Worm (Caenorhabditis elegans): ENCODE measurements around the gene glb-32.

Gene glb-32

ce11 chrV:5086919-5087404, 2.4 kb downstream of the glb-32 start, which contains the start of gene Y58A7A.5 (continued):
- TF ChIP-seq fkh-10 (GFP tag; optimal IDR thresholded peaks at IDR 0.05) (no peak), jun-1 (tag; optimal IDR thresholded peaks at IDR 0.05) (no peak), nhr-47 (tag; optimal IDR thresholded peaks at IDR 0.05) (peak; percentile 27), lsy-2 (tag; optimal IDR thresholded peaks at IDR 0.05) (peak in 1 of 2 experiments; percentile 58), unc-98 (GFP tag; IDR thresholded peaks at IDR 0.05) (no peak), efl-1 (optimal IDR thresholded peaks at IDR 0.05) (peak in 1 of 2 experiments; percentile 15), efl-1 (GFP tag; optimal IDR thresholded peaks at IDR 0.05 in 1 of 2) (no peak), mep-1 (tag; optimal IDR thresholded peaks at IDR 0.05) (peak; percentile 13), zag-1 (tag; optimal IDR thresholded peaks at IDR 0.05) (no peak), ceh-82 (tag; optimal IDR thresholded peaks at IDR 0.05) (peak in 2 of 3 experiments; percentile 25 to 33)

ce11 chrV:5084957-5085465, 4.3 kb downstream of the glb-32 start, which contains the start of gene Y58A7A.4:
Y58A7A.4 (minus strand) TSS chrV:5085007.
- no peak for TF ChIP-seq hlh-17 (GFP tag; optimal IDR thresholded peaks at IDR 0.05; ENCODE audit: borderline replicate concordance)
- TF ChIP-seq nhr-71 (tag; optimal IDR thresholded peaks at IDR 0.05), result no peak
- no peak for TF ChIP-seq sup-37 (GFP tag; optimal IDR thresholded peaks at IDR 0.05)
- no peak for TF ChIP-seq xbp-1 (tag; optimal IDR thresholded peaks at IDR 0.05)
- TF ChIP-seq C04F5.9 (tag; optimal IDR thresholded peaks at IDR 0.05), result no peak
- TF ChIP-seq skn-1 (tag; optimal IDR thresholded peaks at IDR 0.05), result peak; percentile 64
- no peak for TF ChIP-seq nhr-20 (tag; optimal IDR thresholded peaks at IDR 0.05)
- no peak for TF ChIP-seq dsc-1 (tag; optimal IDR thresholded peaks at IDR 0.05)
- TF ChIP-seq ztf-4 (tag; optimal IDR thresholded peaks at IDR 0.05), result no peak
- TF ChIP-seq grh-1 (GFP tag; IDR thresholded peaks at IDR 0.05), result no peak
- no peak for TF ChIP-seq nhr-76 (tag; optimal IDR thresholded peaks at IDR 0.05)
- TF ChIP-seq isw-1 (GFP tag; IDR thresholded peaks at IDR 0.05), result no peak
- no peak for TF ChIP-seq efl-1 (optimal IDR thresholded peaks at IDR 0.05)
- TF ChIP-seq efl-1 (GFP tag; optimal IDR thresholded peaks at IDR 0.05 in 1 of 2), result peak in 1 of 2 experiments; percentile 26
- TF ChIP-seq snpc-4 (tag; optimal IDR thresholded peaks at IDR 0.05), result no peak
- TF ChIP-seq lin-13 (GFP tag; optimal IDR thresholded peaks at IDR 0.05), result no peak
- TF ChIP-seq alr-1 (tag; optimal IDR thresholded peaks at IDR 0.05; ENCODE audit: borderline replicate concordance), result no peak
- no peak for TF ChIP-seq nhr-90 (tag; optimal IDR thresholded peaks at IDR 0.05; ENCODE audit: poor library complexity)
- TF ChIP-seq lsy-2 (tag; optimal IDR thresholded peaks at IDR 0.05), result peak in 1 of 2 experiments; percentile 30
- no peak for TF ChIP-seq ceh-82 (tag; optimal IDR thresholded peaks at IDR 0.05)

ce11 chrV:5080853-5081338, 8.5 kb downstream of the glb-32 start, which contains the start of gene Y58A7A.3:
Y58A7A.3 (minus strand) TSS chrV:5080903.
- peak; percentile 51 for TF ChIP-seq nhr-90 (tag; optimal IDR thresholded peaks at IDR 0.05; ENCODE audit: poor library complexity)
- TF ChIP-seq F16B12.6 (tag; optimal IDR thresholded peaks at IDR 0.05), result peak; percentile 20
- TF ChIP-seq aly-2 (tag; optimal IDR thresholded peaks at IDR 0.05), result no peak
- TF ChIP-seq dpl-1 (GFP tag; optimal IDR thresholded peaks at IDR 0.05), result peak in 2 of 3 experiments; percentile 21 to 24
- TF ChIP-seq Y116A8C.19 (tag; optimal IDR thresholded peaks at IDR 0.05; ENCODE audit: borderline replicate concordance), result no peak
- TF ChIP-seq grh-1 (GFP tag; IDR thresholded peaks at IDR 0.05), result no peak
- TF ChIP-seq hlh-17 (GFP tag; optimal IDR thresholded peaks at IDR 0.05; ENCODE audit: borderline replicate concordance), result no peak
- no peak for TF ChIP-seq alr-1 (tag; optimal IDR thresholded peaks at IDR 0.05; ENCODE audit: borderline replicate concordance)
- TF ChIP-seq mab-9 (GFP tag; IDR thresholded peaks at IDR 0.05), result no peak
- TF ChIP-seq nhr-85 (tag), result peak; percentile 52
- TF ChIP-seq snu-23 (GFP tag; optimal IDR thresholded peaks at IDR 0.05), result peak; percentile 49
- peak; percentile 77 for TF ChIP-seq lin-14 (GFP tag; optimal IDR thresholded peaks at IDR 0.05)
- no peak for TF ChIP-seq nhr-28 (tag; optimal IDR thresholded peaks at IDR 0.05)
- no peak for TF ChIP-seq zag-1 (tag; optimal IDR thresholded peaks at IDR 0.05)
- TF ChIP-seq unc-86 (tag; optimal IDR thresholded peaks at IDR 0.05), result no peak
- no peak for TF ChIP-seq egl-13 (tag; optimal IDR thresholded peaks at IDR 0.05)
- peak; percentile 93 for TF ChIP-seq skn-1 (tag; optimal IDR thresholded peaks at IDR 0.05)
- TF ChIP-seq xbp-1 (tag; optimal IDR thresholded peaks at IDR 0.05), result no peak
- TF ChIP-seq ama-1 (optimal IDR thresholded peaks at IDR 0.05), result no peak
- no peak for TF ChIP-seq ets-5 (GFP tag; IDR thresholded peaks at IDR 0.05)
- no peak for TF ChIP-seq nhr-84 (tag; optimal IDR thresholded peaks at IDR 0.05)
- TF ChIP-seq zip-4 (GFP tag; optimal IDR thresholded peaks at IDR 0.05), result peak; percentile 96
- TF ChIP-seq ceh-82 (tag; optimal IDR thresholded peaks at IDR 0.05), result peak in 2 of 3 experiments; percentile 12 to 71
- peak; percentile 9 to 76 for TF ChIP-seq lsy-2 (tag; optimal IDR thresholded peaks at IDR 0.05)
- TF ChIP-seq fos-1 (tag; optimal IDR thresholded peaks at IDR 0.05), result peak; percentile 28
- no peak for TF ChIP-seq lin-13 (GFP tag; optimal IDR thresholded peaks at IDR 0.05)
- TF ChIP-seq C04F5.9 (tag; optimal IDR thresholded peaks at IDR 0.05), result no peak
- TF ChIP-seq ces-1 (GFP tag; optimal IDR thresholded peaks at IDR 0.05), result no peak
- peak; percentile 31 for TF ChIP-seq nhr-47 (tag; optimal IDR thresholded peaks at IDR 0.05)
- TF ChIP-seq sox-4 (tag; optimal IDR thresholded peaks at IDR 0.05), result no peak
- TF ChIP-seq ceh-90 (tag; optimal IDR thresholded peaks at IDR 0.05), result no peak
- TF ChIP-seq snpc-4 (tag; optimal IDR thresholded peaks at IDR 0.05), result no peak
- no peak for TF ChIP-seq ztf-4 (tag; optimal IDR thresholded peaks at IDR 0.05)
- TF ChIP-seq ceh-88 (GFP tag; IDR thresholded peaks at IDR 0.05), result no peak
